Worm (Caenorhabditis elegans) whole organism, young adult: ENCODE measurements around the gene T24E12.12.

Experiments
- F23B12.7 ChIP-seq: sonication (generic microtip); optimal IDR thresholded peaks from 2 replicates; lab custom pipeline; 2017; ENCODE audit warnings: missing genetic modification characterization, mild to moderate bottlenecking, missing compliant biosample characterization, antibody characterized with exemption, moderate library complexity; ENCODE audit not compliant: insufficient read depth
- F49E8.2 ChIP-seq: sonication (generic microtip); optimal IDR thresholded peaks from 3 replicates; lab custom pipeline; 2017; ENCODE audit warnings: missing genetic modification characterization, mild to moderate bottlenecking, missing compliant biosample characterization, antibody characterized with exemption, moderate library complexity; ENCODE audit not compliant: insufficient read depth
- F52B5.7 ChIP-seq: sonication (generic microtip); optimal IDR thresholded peaks from 2 replicates; lab custom pipeline; 2016; ENCODE audit warnings: mild to moderate bottlenecking, missing genetic modification characterization, missing compliant biosample characterization
- atf-7 ChIP-seq: sonication (generic microtip); optimal IDR thresholded peaks from 2 replicates; lab custom pipeline; 2017; ENCODE audit warnings: mild to moderate bottlenecking, missing genetic modification characterization, missing compliant biosample characterization
- cebp-1 ChIP-seq, 2 experiments: fragments of 200-800 bp in 1 of 2; sonication (Bioruptor generic) in 1 of 2; sonication (generic microtip) in 1 of 2; IDR thresholded peaks in 1 of 2; optimal IDR thresholded peaks in 1 of 2; 2 replicates each; pipeline versions ENCODE4 v1.3.6 to Lab custom; 2017 to 2022; ENCODE audit warnings: missing compliant biosample characterization in 2 of 2, missing genetic modification characterization in 2 of 2, mild to moderate bottlenecking in 1 of 2, missing genetic modification reagents in 1 of 2, moderate library complexity in 1 of 2
- hsf-1 ChIP-seq: fragments of 200-800 bp; sonication (Bioruptor generic); IDR thresholded peaks from 2 replicates; pipeline ENCODE4 v1.3.6; 2022; ENCODE audit warnings: missing genetic modification reagents, missing genetic modification characterization, missing compliant biosample characterization
- madf-3 ChIP-seq: fragments of 200-800 bp; sonication (Bioruptor generic); IDR thresholded peaks from 2 replicates; pipeline ENCODE4 v1.3.6; 2022; ENCODE audit warnings: missing genetic modification reagents, missing genetic modification characterization, missing compliant biosample characterization
- madf-6 ChIP-seq: fragments of 200-800 bp; sonication (Bioruptor generic); IDR thresholded peaks from 2 replicates; pipeline ENCODE4 v1.3.6; 2022; ENCODE audit warnings: missing genetic modification reagents, missing genetic modification characterization, missing compliant biosample characterization
- mes-4 ChIP-seq: sonication (generic microtip); optimal IDR thresholded peaks from 2 replicates; lab custom pipeline; 2016; ENCODE audit warnings: missing genotype, missing genetic modification characterization, missing compliant biosample characterization
- snpc-4 ChIP-seq, 5 experiments: fragments of 150-350 bp in 1 of 5; sonication (generic microtip) in 4 of 5; optimal IDR thresholded peaks; 2 replicates each; lab custom pipeline; 2014 to 2018; ENCODE audit warnings: missing genetic modification characterization in 5 of 5, missing biosample characterization in 3 of 5, antibody characterized with exemption in 2 of 5, mild to moderate bottlenecking in 2 of 5, missing compliant biosample characterization in 2 of 5, missing genotype in 2 of 5, moderate library complexity in 2 of 5, missing genetic modification reagents in 1 of 5
- tlf-1 ChIP-seq: fragments of 200-800 bp; sonication (Bioruptor generic); optimal IDR thresholded peaks from 2 replicates; lab custom pipeline; 2018; ENCODE audit warnings: mild to moderate bottlenecking, missing genetic modification characterization, missing compliant biosample characterization
- unc-62 ChIP-seq: fragments of 150-350 bp; optimal IDR thresholded peaks from 2 replicates; lab custom pipeline; 2014; ENCODE audit warnings: missing biosample characterization, missing genetic modification reagents, missing genetic modification characterization
- ztf-22 ChIP-seq: fragments of 200-800 bp; sonication (Bioruptor generic); optimal IDR thresholded peaks from 2 replicates; lab custom pipeline; 2018; ENCODE audit warnings: mild to moderate bottlenecking, missing genetic modification characterization, moderate library complexity, missing compliant biosample characterization
- ztf-28 ChIP-seq: fragments of 200-800 bp; sonication (Bioruptor generic); IDR thresholded peaks from 2 replicates; pipeline ENCODE4 v1.3.6; 2022; ENCODE audit warnings: missing genetic modification reagents, missing genetic modification characterization, missing compliant biosample characterization

DNA sequence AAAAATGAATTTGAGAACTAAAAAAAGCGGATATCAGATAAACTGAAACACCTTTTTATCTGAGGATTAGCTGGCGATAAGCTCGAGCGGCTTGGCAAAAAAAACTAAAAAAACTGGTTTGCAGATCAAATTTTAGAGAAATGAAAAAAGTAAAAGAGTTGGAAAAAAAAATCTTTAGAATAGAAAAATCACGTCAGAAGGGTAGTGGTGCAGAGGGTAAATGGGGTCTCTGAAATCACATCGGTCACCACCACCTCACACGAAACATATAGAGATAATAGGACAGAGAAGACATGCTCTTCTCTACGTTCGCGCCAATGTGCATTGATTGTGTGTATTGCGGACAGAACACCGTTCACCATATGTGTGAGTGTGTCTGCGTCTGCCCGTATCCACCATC is 22.1 kb downstream of the T24E12.12 start:
- TF ChIP-seq snpc-4 (GFP tag; optimal IDR thresholded peaks at IDR 0.05; lab: Kevin White, UChicago), result no peak
- TF ChIP-seq snpc-4 (tag; optimal IDR thresholded peaks at IDR 0.05; lab: Kevin White, UChicago), result no peak
- no peak for TF ChIP-seq ztf-28 (GFP tag; lab: Robert Waterston, UW)
- TF ChIP-seq F52B5.7, result no peak
- TF ChIP-seq madf-6 (GFP tag; lab: Robert Waterston, UW), result no peak
- TF ChIP-seq atf-7, result no peak
- no peak for TF ChIP-seq F49E8.2 (tag; lab: Kevin White, UChicago)
- no peak for TF ChIP-seq madf-3 (GFP tag; lab: Robert Waterston, UW)
- no peak for TF ChIP-seq unc-62 (GFP tag; lab: Kevin White, UChicago)
- TF ChIP-seq cebp-1 (GFP tag; IDR thresholded peaks at IDR 0.05; lab: Robert Waterston, UW), result no peak
- TF ChIP-seq cebp-1 (tag; optimal IDR thresholded peaks at IDR 0.05; lab: Kevin White, UChicago), result no peak
- no peak for TF ChIP-seq tlf-1 (GFP tag; lab: Kevin White, UChicago)
- TF ChIP-seq F23B12.7, result no peak
- no peak for TF ChIP-seq hsf-1 (GFP tag; lab: Robert Waterston, UW)
- no peak for TF ChIP-seq mes-4
- TF ChIP-seq ztf-22 (GFP tag; lab: Kevin White, UChicago), result no peak
